Fruit fly (Drosophila melanogaster) whole organism, embryonic: ENCODE results near the gene Kmn1.

ENCODE experiments used
- BEAF-32 ChIP-seq: fragments of 200-800 bp; sonication (Bioruptor generic); optimal IDR thresholded peaks from 3 replicates; lab custom pipeline; 2017; ENCODE audit warnings: missing biosample characterization, missing genetic modification characterization, mild to moderate bottlenecking, moderate library complexity, missing genetic modification reagents
- CG10274 ChIP-seq: fragments of 200-800 bp; sonication (Bioruptor generic); optimal IDR thresholded peaks from 3 replicates; lab custom pipeline; 2017; ENCODE audit warnings: missing biosample characterization, mild to moderate bottlenecking, missing genetic modification characterization
- CG10462 ChIP-seq: fragments of 200-800 bp; sonication (Bioruptor generic); optimal IDR thresholded peaks from 2 replicates; lab custom pipeline; 2016; ENCODE audit warnings: missing biosample characterization, missing genetic modification characterization
- CG10565 ChIP-seq: fragments of 200-800 bp; sonication (Bioruptor generic); optimal IDR thresholded peaks from 3 replicates; lab custom pipeline; 2016; ENCODE audit warnings: missing biosample characterization, mild to moderate bottlenecking, missing genetic modification characterization
- CG12391 ChIP-seq: fragments of 200-800 bp; sonication (Bioruptor generic); optimal IDR thresholded peaks from 3 replicates; lab custom pipeline; 2018; ENCODE audit warnings: missing biosample characterization, mild to moderate bottlenecking, missing genetic modification characterization, moderate library complexity
- CG13624 ChIP-seq: fragments of 200-800 bp; sonication (Bioruptor generic); optimal IDR thresholded peaks from 2 replicates; lab custom pipeline; 2016; ENCODE audit warnings: missing biosample characterization, missing genetic modification characterization
- CG14710 ChIP-seq: fragments of 200-800 bp; sonication (Bioruptor generic); optimal IDR thresholded peaks from 3 replicates; lab custom pipeline; 2019; ENCODE audit warnings: missing biosample characterization, mild to moderate bottlenecking, missing genetic modification characterization, moderate library complexity
- CG15601 ChIP-seq: fragments of 200-800 bp; sonication (Bioruptor generic); optimal IDR thresholded peaks from 3 replicates; lab custom pipeline; 2019; ENCODE audit warnings: missing biosample characterization, mild to moderate bottlenecking, missing genetic modification characterization, moderate library complexity
- CG1602 ChIP-seq: fragments of 200-800 bp; sonication (Bioruptor generic); optimal IDR thresholded peaks from 3 replicates; lab custom pipeline; 2016; ENCODE audit warnings: missing biosample characterization, missing genetic modification characterization
- CG16813 ChIP-seq: fragments of 200-800 bp; sonication (Bioruptor generic); IDR thresholded peaks from 3 replicates; pipeline ENCODE4 v1.3.6; 2022; ENCODE audit warnings: missing biosample characterization, missing genetic modification characterization; ENCODE audit not compliant: partially characterized antibody
- CG17186 ChIP-seq: fragments of 200-800 bp; sonication (Bioruptor generic); optimal IDR thresholded peaks from 3 replicates; lab custom pipeline; 2017; ENCODE audit warnings: missing biosample characterization, missing genetic modification reagents, missing genetic modification characterization
- CG17328 ChIP-seq: fragments of 200-800 bp; sonication (Bioruptor generic); IDR thresholded peaks from 2 replicates; pipeline ENCODE4 v1.3.6; 2022; ENCODE audit warnings: missing biosample characterization, missing genetic modification characterization
- CG17359 ChIP-seq: fragments of 200-800 bp; sonication (Bioruptor generic); optimal IDR thresholded peaks from 3 replicates; lab custom pipeline; 2018; ENCODE audit warnings: missing biosample characterization, mild to moderate bottlenecking, missing genetic modification characterization, moderate library complexity
- CG17361 ChIP-seq: fragments of 200-800 bp; sonication (Bioruptor generic); IDR thresholded peaks from 3 replicates; pipeline ENCODE4 v1.3.6; 2022; ENCODE audit warnings: missing biosample characterization, missing genetic modification characterization
- CG17385 ChIP-seq: fragments of 200-800 bp; sonication (Bioruptor generic); optimal IDR thresholded peaks from 3 replicates; lab custom pipeline; 2018; ENCODE audit warnings: missing biosample characterization, mild to moderate bottlenecking, missing genetic modification characterization
- CG17568 ChIP-seq: fragments of 200-800 bp; sonication (Bioruptor generic); optimal IDR thresholded peaks from 2 replicates; lab custom pipeline; 2018; ENCODE audit warnings: missing biosample characterization, mild to moderate bottlenecking, missing genetic modification characterization, moderate library complexity
- CG17829 ChIP-seq: fragments of 200-800 bp; optimal IDR thresholded peaks from 2 replicates; lab custom pipeline; 2019; ENCODE audit warnings: missing biosample characterization, mild to moderate bottlenecking, missing genetic modification characterization, moderate library complexity
- CG2199 ChIP-seq: fragments of 200-800 bp; sonication (Bioruptor generic); IDR thresholded peaks from 3 replicates; pipeline ENCODE4 v1.3.6; 2022; ENCODE audit warnings: missing biosample characterization, missing genetic modification characterization
- CG2202 ChIP-seq: fragments of 200-800 bp; sonication (Bioruptor generic); optimal IDR thresholded peaks from 2 replicates; lab custom pipeline; 2018; ENCODE audit warnings: missing biosample characterization, mild to moderate bottlenecking, missing genetic modification characterization
- CG31224 ChIP-seq: fragments of 200-800 bp; sonication (Bioruptor generic); IDR thresholded peaks from 2 replicates; pipeline ENCODE4 v1.3.6; 2022; ENCODE audit warnings: missing biosample characterization, missing genetic modification characterization
- CG31388 ChIP-seq: fragments of 200-800 bp; sonication (Bioruptor generic); optimal IDR thresholded peaks from 2 replicates; lab custom pipeline; 2016; ENCODE audit warnings: missing biosample characterization, missing genetic modification characterization
- CG31441 ChIP-seq: fragments of 200-800 bp; sonication (Bioruptor generic); IDR thresholded peaks from 2 replicates; pipeline ENCODE4 v1.3.6; 2022; ENCODE audit warnings: missing biosample characterization, missing genetic modification characterization
- CG3995 ChIP-seq: fragments of 200-800 bp; sonication (Bioruptor generic); optimal IDR thresholded peaks from 3 replicates; lab custom pipeline; 2016; ENCODE audit warnings: missing biosample characterization, missing genetic modification characterization
- CG6683 ChIP-seq: fragments of 200-800 bp; sonication (Bioruptor generic); optimal IDR thresholded peaks from 2 replicates; lab custom pipeline; 2017; ENCODE audit warnings: missing biosample characterization, mild to moderate bottlenecking, missing genetic modification characterization, missing genetic modification reagents
- CG6689 ChIP-seq: fragments of 200-800 bp; sonication (Bioruptor generic); IDR thresholded peaks from 2 replicates; pipeline ENCODE4 v1.3.6; 2022; ENCODE audit warnings: missing biosample characterization, missing genetic modification characterization
- CG7271 ChIP-seq: fragments of 200-800 bp; sonication (Bioruptor generic); optimal IDR thresholded peaks from 2 replicates; lab custom pipeline; 2018; ENCODE audit warnings: missing biosample characterization, mild to moderate bottlenecking, missing genetic modification characterization, moderate library complexity
- CG7556 ChIP-seq: fragments of 200-800 bp; sonication (Bioruptor generic); optimal IDR thresholded peaks from 2 replicates; lab custom pipeline; 2017; ENCODE audit warnings: missing biosample characterization, mild to moderate bottlenecking, missing genetic modification characterization
- CG7928 ChIP-seq: fragments of 200-800 bp; sonication (Bioruptor generic); optimal IDR thresholded peaks from 2 replicates; lab custom pipeline; 2017; ENCODE audit warnings: missing biosample characterization, mild to moderate bottlenecking, missing genetic modification characterization
- CG8089 ChIP-seq: fragments of 200-800 bp; sonication (Bioruptor generic); optimal IDR thresholded peaks from 3 replicates; lab custom pipeline; 2016; ENCODE audit warnings: missing biosample characterization, missing genetic modification characterization
- CG9817 ChIP-seq: fragments of 200-800 bp; sonication (Bioruptor generic); optimal IDR thresholded peaks from 2 replicates; lab custom pipeline; 2018; ENCODE audit warnings: missing biosample characterization, mild to moderate bottlenecking, missing genetic modification characterization, moderate library complexity
- CkIIα-i1 ChIP-seq: fragments of 200-800 bp; sonication (Bioruptor generic); IDR thresholded peaks from 2 replicates; pipeline ENCODE4 v1.3.6; 2022; ENCODE audit warnings: missing biosample characterization, missing genetic modification characterization
- E2f1 ChIP-seq: fragments of 200-800 bp; sonication (Bioruptor generic); IDR thresholded peaks from 2 replicates; pipeline ENCODE4 v1.3.6; 2022; ENCODE audit warnings: missing biosample characterization, missing genetic modification characterization
- Hmr ChIP-seq: fragments of 200-800 bp; sonication (Bioruptor generic); optimal IDR thresholded peaks from 3 replicates; lab custom pipeline; 2017; ENCODE audit warnings: mild to moderate bottlenecking, missing biosample characterization, missing genetic modification reagents, missing genetic modification characterization
- Hmx ChIP-seq: fragments of 200-800 bp; sonication (Bioruptor generic); optimal IDR thresholded peaks from 2 replicates; lab custom pipeline; 2016; ENCODE audit warnings: missing biosample characterization, missing genetic modification characterization
- Lhr ChIP-seq: fragments of 200-800 bp; sonication (Bioruptor generic); optimal IDR thresholded peaks from 3 replicates; lab custom pipeline; 2017; ENCODE audit warnings: mild to moderate bottlenecking, missing biosample characterization, missing genetic modification reagents, missing genetic modification characterization
- Mes4 ChIP-seq: fragments of 200-800 bp; sonication (Bioruptor generic); optimal IDR thresholded peaks from 2 replicates; lab custom pipeline; 2016; ENCODE audit warnings: missing biosample characterization, missing genetic modification characterization
- NFAT ChIP-seq: fragments of 200-800 bp; sonication (Bioruptor generic); IDR thresholded peaks from 2 replicates; pipeline ENCODE4 v1.3.6; 2022; ENCODE audit warnings: missing biosample characterization, missing genetic modification characterization
- NK7.1 ChIP-seq: fragments of 200-800 bp; sonication (Bioruptor generic); optimal IDR thresholded peaks from 3 replicates; lab custom pipeline; 2016; ENCODE audit warnings: missing biosample characterization, missing genetic modification characterization
- Pdp1 ChIP-seq, 2 experiments: fragments of 200-800 bp; sonication (Bioruptor generic); optimal IDR thresholded peaks; 3 replicates each; lab custom pipeline; 2016; ENCODE audit warnings: missing biosample characterization in 2 of 2, missing genetic modification characterization in 2 of 2, mild to moderate bottlenecking in 1 of 2, moderate library complexity in 1 of 2
- cas ChIP-seq: fragments of 200-800 bp; sonication (Bioruptor generic); IDR thresholded peaks from 2 replicates; pipeline ENCODE4 v1.3.6; 2022; ENCODE audit warnings: missing biosample characterization, missing genetic modification characterization
- chm ChIP-seq: fragments of 200-800 bp; sonication (Bioruptor generic); IDR thresholded peaks from 2 replicates; pipeline ENCODE4 v1.3.6; 2022; ENCODE audit warnings: missing biosample characterization, missing genetic modification characterization
- crc ChIP-seq: fragments of 200-800 bp; sonication (Bioruptor generic); optimal IDR thresholded peaks from 2 replicates; lab custom pipeline; 2016; ENCODE audit warnings: missing biosample characterization, missing genetic modification characterization
- gcm ChIP-seq: fragments of 200-800 bp; sonication (Bioruptor generic); optimal IDR thresholded peaks from 2 replicates; lab custom pipeline; 2019; ENCODE audit warnings: missing biosample characterization, mild to moderate bottlenecking, missing genetic modification characterization, moderate library complexity
- phol ChIP-seq: fragments of 200-800 bp; sonication (Bioruptor generic); optimal IDR thresholded peaks from 3 replicates; lab custom pipeline; 2018; ENCODE audit warnings: missing biosample characterization, mild to moderate bottlenecking, missing genetic modification characterization, moderate library complexity
- pum ChIP-seq: fragments of 200-800 bp; sonication (Bioruptor generic); optimal IDR thresholded peaks from 2 replicates; lab custom pipeline; 2016; ENCODE audit warnings: missing biosample characterization, missing genetic modification characterization
- repo ChIP-seq: fragments of 200-800 bp; sonication (Bioruptor generic); optimal IDR thresholded peaks from 2 replicates; lab custom pipeline; 2016; ENCODE audit warnings: missing biosample characterization, missing genetic modification characterization
- sisA ChIP-seq: fragments of 200-800 bp; sonication (Bioruptor generic); IDR thresholded peaks from 2 replicates; pipeline ENCODE4 v1.3.6; 2022; ENCODE audit warnings: missing biosample characterization, missing genetic modification characterization
- stwl ChIP-seq: fragments of 200-800 bp; sonication (Bioruptor generic); optimal IDR thresholded peaks from 3 replicates; lab custom pipeline; 2018; ENCODE audit warnings: missing biosample characterization, mild to moderate bottlenecking, missing genetic modification characterization, moderate library complexity
- sug ChIP-seq: fragments of 200-800 bp; optimal IDR thresholded peaks from 2 replicates; lab custom pipeline; 2019; ENCODE audit warnings: missing biosample characterization, mild to moderate bottlenecking, missing genetic modification characterization, moderate library complexity
- trem ChIP-seq: fragments of 200-800 bp; optimal IDR thresholded peaks from 3 replicates; lab custom pipeline; 2019; ENCODE audit warnings: missing biosample characterization, mild to moderate bottlenecking, missing genetic modification characterization, moderate library complexity
- zen2 ChIP-seq: fragments of 200-800 bp; sonication (Bioruptor generic); IDR thresholded peaks from 3 replicates; pipeline ENCODE4 v1.3.6; 2022; ENCODE audit warnings: missing biosample characterization, missing genetic modification characterization; ENCODE audit not compliant: partially characterized antibody

Gene Kmn1

dm6 chrX:11578841-11579240 lies 6.6 kb upstream of the Kmn1 start (continued):
- TF ChIP-seq CG17829 = no peak
- TF ChIP-seq CG31388 (GFP tag; lab: Kevin White, UChicago) = no peak
- TF ChIP-seq CG31441 = no peak
- TF ChIP-seq trem = peak; percentile 43
- TF ChIP-seq Pdp1 (GFP tag; optimal IDR thresholded peaks at IDR 0.05; lab: Kevin White, UChicago) = peak in 1 of 2 experiments; percentile 58
- TF ChIP-seq CG3995 (GFP tag; lab: Kevin White, UChicago) = no peak
- TF ChIP-seq CG31224 (GFP tag; lab: Robert Waterston, UW) = no peak
- no peak for TF ChIP-seq CG6689 (GFP tag; lab: Robert Waterston, UW)
- no peak for TF ChIP-seq gcm (GFP tag; lab: Kevin White, UChicago)
- TF ChIP-seq CG15601 (tag; lab: Kevin White, UChicago) = peak; percentile 32
- TF ChIP-seq crc (GFP tag; lab: Kevin White, UChicago) = no peak
- no peak for TF ChIP-seq E2f1 (GFP tag; lab: Robert Waterston, UW)
- TF ChIP-seq Mes4 (GFP tag; lab: Kevin White, UChicago) = no peak
- TF ChIP-seq CkIIα-i1 = no peak
- peak; percentile 45; the same call in 1 of the 3 replicates for TF ChIP-seq CG16813 (GFP tag; lab: Robert Waterston, UW)
- TF ChIP-seq Hmr (GFP tag; lab: Kevin White, UChicago) = peak; percentile 47
- TF ChIP-seq CG2202 = no peak
- peak; percentile 41 for TF ChIP-seq CG14710 (tag; lab: Kevin White, UChicago)
- TF ChIP-seq Lhr (GFP tag; lab: Kevin White, UChicago) = peak; percentile 95
- peak; percentile 78 for TF ChIP-seq CG7928
- TF ChIP-seq CG17328 (GFP tag; lab: Robert Waterston, UW) = no peak
- TF ChIP-seq CG1602 = no peak
- TF ChIP-seq CG10274 (GFP tag; lab: Kevin White, UChicago) = no peak
- no peak for TF ChIP-seq CG17186 (GFP tag; lab: Kevin White, UChicago)
- no peak for TF ChIP-seq CG9817
- TF ChIP-seq cas (GFP tag; lab: Robert Waterston, UW) = no peak
- peak; percentile 42 for TF ChIP-seq CG12391
- 0 out of 2 replicates have a peak, but pooled peaks have one; percentile 26 for TF ChIP-seq chm (GFP tag; lab: Robert Waterston, UW)
- TF ChIP-seq repo (GFP tag; lab: Kevin White, UChicago) = no peak
- peak; percentile 100 for TF ChIP-seq stwl (tag; lab: Kevin White, UChicago)
- no peak for TF ChIP-seq CG7556
- TF ChIP-seq CG17359 = no peak
- no peak for TF ChIP-seq CG8089 (GFP tag; lab: Kevin White, UChicago)
- no peak for TF ChIP-seq CG6683 (GFP tag; lab: Kevin White, UChicago)
- TF ChIP-seq CG17568 (GFP tag; lab: Kevin White, UChicago) = no peak
- TF ChIP-seq BEAF-32 (GFP tag; lab: Kevin White, UChicago) = peak; percentile 44
- TF ChIP-seq CG17361 (GFP tag; lab: Robert Waterston, UW) = no peak
- TF ChIP-seq Hmx (GFP tag; lab: Kevin White, UChicago) = no peak
- TF ChIP-seq phol (tag; lab: Kevin White, UChicago) = peak; percentile 13
- TF ChIP-seq CG2199 (GFP tag; lab: Robert Waterston, UW) = no peak
- TF ChIP-seq pum (GFP tag; lab: Kevin White, UChicago) = no peak
- no peak for TF ChIP-seq NK7.1 (GFP tag; lab: Kevin White, UChicago)
- TF ChIP-seq zen2 = peak; percentile 68
- no peak for TF ChIP-seq CG7271 (tag; lab: Kevin White, UChicago)
- TF ChIP-seq NFAT (GFP tag; lab: Robert Waterston, UW) = no peak
- TF ChIP-seq sisA = no peak
- no peak for TF ChIP-seq CG10462 (GFP tag; lab: Kevin White, UChicago)
- no peak for TF ChIP-seq CG13624
- no peak for TF ChIP-seq CG17385 (GFP tag; lab: Kevin White, UChicago)
- no peak for TF ChIP-seq sug
- no peak for TF ChIP-seq CG10565
